Fruit fly (Drosophila melanogaster) S2 (cell line): ENCODE data around the gene Rga.

ENCODE experiments used
- CG8478 ChIP-seq: fragments of >200 bp; optimal IDR thresholded peaks from 2 replicates; lab custom pipeline; 2018
- CTCF ChIP-seq, 2 experiments: fragments of >200 bp; optimal IDR thresholded peaks; 2 replicates each; lab custom pipeline; 2018

DNA sequence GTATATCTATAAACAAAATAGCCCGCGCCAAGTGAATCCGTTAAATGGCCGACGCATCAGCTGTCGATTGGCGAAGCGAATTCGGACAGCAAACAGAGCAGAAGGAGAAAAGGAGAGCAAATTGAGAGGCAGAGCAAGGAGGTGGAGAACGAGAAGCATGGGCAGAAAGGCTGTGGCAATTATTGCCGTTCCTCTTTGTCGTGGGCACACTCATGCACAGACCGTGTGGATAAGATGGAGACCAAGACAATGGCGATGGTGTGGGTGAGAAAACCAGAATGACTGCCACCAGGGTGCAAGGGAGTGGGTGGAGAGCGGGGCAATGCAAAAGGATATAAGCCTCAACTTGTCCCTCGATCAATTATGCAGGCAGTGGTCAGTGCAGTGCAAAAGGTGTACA, 1.7 kb downstream of the Rga start:
- TF ChIP-seq CTCF (optimal IDR thresholded peaks at IDR 0.05; lab: Kevin White, UChicago) (no peak), CG8478 (lab: Kevin White, UChicago) (no peak)
